Worm (Caenorhabditis elegans): ENCODE results near the gene glb-10.

ce11 chrII:6346551-6347079 lies 37.5 kb upstream of the glb-10 start:
- TF ChIP-seq nhr-232 (tag; optimal IDR thresholded peaks at IDR 0.05) = no peak
- no peak for TF ChIP-seq ceh-9 (tag; optimal IDR thresholded peaks at IDR 0.05)
- no peak for TF ChIP-seq elt-4 (tag; optimal IDR thresholded peaks at IDR 0.05)
- TF ChIP-seq dve-1 (tag; optimal IDR thresholded peaks at IDR 0.05) = no peak
- TF ChIP-seq hlh-30 (tag; optimal IDR thresholded peaks at IDR 0.05; ENCODE audit: insufficient read depth) = no peak
- no peak for TF ChIP-seq hlh-13 (GFP tag; optimal IDR thresholded peaks at IDR 0.05)

Data from whole organism, late embryonic.